Worm (Caenorhabditis elegans): ENCODE measurements around the gene B0285.3.

DNA sequence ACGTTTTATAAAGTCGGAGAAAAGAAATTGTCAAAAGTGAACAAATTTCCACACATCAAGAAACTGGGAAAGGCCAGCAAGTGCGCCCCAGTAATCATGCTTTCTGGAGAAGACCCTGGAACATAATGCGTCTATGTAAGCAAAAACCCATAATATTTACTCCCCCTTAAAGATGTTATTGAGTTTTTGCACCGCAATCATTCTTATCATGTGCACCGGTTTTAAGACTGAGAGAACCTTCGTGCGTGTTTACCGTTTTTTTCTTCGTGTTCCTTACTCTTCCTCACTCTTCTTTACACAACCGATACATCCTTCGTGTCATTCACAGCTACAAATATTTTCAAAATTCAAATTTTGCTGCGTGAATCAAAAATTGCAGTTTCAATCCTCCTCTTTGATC lies 29.8 kb upstream of the B0285.3 start:
- TF ChIP-seq ceh-18 (tag; optimal IDR thresholded peaks at IDR 0.05) (no peak), pag-3 (tag; optimal IDR thresholded peaks at IDR 0.05; ENCODE audit: borderline replicate concordance) (no peak), F13H6.1 (tag; optimal IDR thresholded peaks at IDR 0.05) (no peak), nhr-232 (tag; optimal IDR thresholded peaks at IDR 0.05) (no peak), pha-4 (tag; optimal IDR thresholded peaks at IDR 0.05) (no peak), unc-86 (tag; optimal IDR thresholded peaks at IDR 0.05) (no peak), fkh-10 (GFP tag; optimal IDR thresholded peaks at IDR 0.05) (no peak)
